Worm (Caenorhabditis elegans) whole organism, L4 larva: ENCODE data around the gene aptf-4.

Experiments
- ceh-20 ChIP-seq: fragments of 200-800 bp; sonication (Bioruptor generic); IDR thresholded peaks from 2 replicates; pipeline ENCODE4 v1.3.6; 2022; ENCODE audit warnings: missing genetic modification reagents, missing genetic modification characterization, missing compliant biosample characterization
- spr-1 ChIP-seq: sonication (generic microtip); optimal IDR thresholded peaks from 2 replicates; lab custom pipeline; 2016; ENCODE audit warnings: mild to moderate bottlenecking, missing genetic modification characterization, missing compliant biosample characterization
- unc-62 ChIP-seq, 3 experiments: fragments of 150-350 bp in 1 of 3; sonication (generic microtip); optimal IDR thresholded peaks in 2 of 3; peaks in 1 of 3; 1 replicate in 1 of 3; 2 replicates in 2 of 3; lab custom pipeline; 2014 to 2017; ENCODE audit warnings: missing biosample characterization in 3 of 3, missing genetic modification characterization in 3 of 3, missing genetic modification reagents in 3 of 3, missing genotype in 1 of 3

DNA sequence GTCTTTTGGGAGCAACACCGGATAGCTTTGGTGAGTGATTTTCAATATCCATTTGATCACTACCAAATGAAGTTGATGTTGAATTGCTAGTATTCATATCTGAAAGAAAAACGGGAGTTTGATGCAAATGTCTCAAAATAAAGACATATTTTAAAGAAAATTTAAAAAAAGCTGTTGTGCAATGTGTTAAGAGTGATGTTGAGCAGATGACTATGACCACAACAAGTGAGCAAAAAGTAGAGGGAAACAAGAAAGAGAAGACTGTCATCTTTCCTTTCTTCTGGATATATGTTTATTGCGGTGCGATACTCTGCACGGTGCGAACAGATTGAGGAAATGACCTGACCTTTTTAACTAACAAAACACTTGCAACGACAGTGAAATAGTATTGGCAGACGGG is 32.6 kb downstream of the aptf-4 start, which contains the start of gene T22C8.4:
- TF ChIP-seq spr-1 (tag; lab: Kevin White, UChicago) (no peak), ceh-20 (no peak), unc-62 (GFP tag; optimal IDR thresholded peaks at IDR 0.05 in 1 of 2; lab: Kevin White, UChicago) (no peak), unc-62 (tag; optimal IDR thresholded peaks at IDR 0.05; lab: Kevin White, UChicago) (no peak)
